Fruit fly (Drosophila melanogaster) whole organism, wandering third instar larva: ENCODE results near the gene Lsd-1.

Experiments
- Abd-B ChIP-seq: fragments of >200 bp; optimal IDR thresholded peaks from 2 replicates; lab custom pipeline; 2017; ENCODE audit warnings: missing biosample characterization, missing genetic modification characterization
- CG32264 ChIP-seq: fragments of 200-800 bp; sonication (Bioruptor generic); optimal IDR thresholded peaks from 2 replicates; lab custom pipeline; 2016; ENCODE audit warnings: missing biosample characterization, missing genetic modification characterization
- CG9705 ChIP-seq: fragments of 200-800 bp; sonication (Bioruptor generic); optimal IDR thresholded peaks from 2 replicates; lab custom pipeline; 2018; ENCODE audit warnings: missing biosample characterization, mild to moderate bottlenecking, missing genetic modification characterization
- CrebA ChIP-seq: fragments of 200-800 bp; sonication (Bioruptor generic); optimal IDR thresholded peaks from 2 replicates; lab custom pipeline; 2016; ENCODE audit warnings: missing biosample characterization, mild to moderate bottlenecking, missing genetic modification characterization, borderline replicate concordance
- GATAd ChIP-seq: sonication (Bioruptor generic); optimal IDR thresholded peaks from 2 replicates; lab custom pipeline; 2016; ENCODE audit warnings: missing biosample characterization, missing genetic modification characterization
- HLH106 ChIP-seq: fragments of 200-800 bp; optimal IDR thresholded peaks from 3 replicates; lab custom pipeline; 2019; ENCODE audit warnings: missing biosample characterization, mild to moderate bottlenecking, missing genetic modification characterization, moderate library complexity
- Hnf4 ChIP-seq: fragments of 200-800 bp; sonication (Bioruptor generic); optimal IDR thresholded peaks from 2 replicates; lab custom pipeline; 2016; ENCODE audit warnings: missing biosample characterization, mild to moderate bottlenecking, missing genetic modification characterization
- Hr78 ChIP-seq: fragments of >200 bp; optimal IDR thresholded peaks from 2 replicates; lab custom pipeline; 2017; ENCODE audit warnings: missing biosample characterization, missing genetic modification characterization
- Hr83 ChIP-seq: fragments of 200-300 bp; sonication (Bioruptor generic); optimal IDR thresholded peaks from 2 replicates; lab custom pipeline; 2016; ENCODE audit warnings: missing biosample characterization, mild to moderate bottlenecking, missing genetic modification characterization, moderate library complexity; ENCODE audit not compliant: poor library complexity, severe bottlenecking
- Jra ChIP-seq: sonication (Bioruptor generic); optimal IDR thresholded peaks from 2 replicates; lab custom pipeline; 2016; ENCODE audit warnings: missing biosample characterization, missing genetic modification characterization
- Myc ChIP-seq: fragments of >200 bp; optimal IDR thresholded peaks from 2 replicates; lab custom pipeline; 2017
- N ChIP-seq: fragments of >200 bp; optimal IDR thresholded peaks from 2 replicates; lab custom pipeline; 2018; ENCODE audit warnings: missing biosample characterization, missing external identifiers, missing genetic modification characterization
- OdsH ChIP-seq: fragments of 200-800 bp; sonication (Bioruptor generic); optimal IDR thresholded peaks from 2 replicates; lab custom pipeline; 2016; ENCODE audit warnings: missing biosample characterization, mild to moderate bottlenecking, missing genetic modification characterization
- Rel ChIP-seq, 2 experiments: fragments of 200-800 bp; sonication (Bioruptor generic) in 1 of 2; optimal IDR thresholded peaks; 2 replicates in 1 of 2; 3 replicates in 1 of 2; lab custom pipeline; 2016 to 2019; ENCODE audit warnings: mild to moderate bottlenecking in 2 of 2, missing biosample characterization in 2 of 2, missing genetic modification characterization in 2 of 2, moderate library complexity in 1 of 2
- Sp1 ChIP-seq: fragments of 200-800 bp; sonication (Bioruptor generic); optimal IDR thresholded peaks from 3 replicates; lab custom pipeline; 2019; ENCODE audit warnings: missing biosample characterization, mild to moderate bottlenecking, missing genetic modification characterization, moderate library complexity
- Vsx2 ChIP-seq: fragments of 200-300, 225-300 bp; sonication (Bioruptor generic); optimal IDR thresholded peaks from 2 replicates; lab custom pipeline; 2018; ENCODE audit warnings: missing biosample characterization, missing genetic modification characterization; ENCODE audit not compliant: partially characterized antibody
- br ChIP-seq: fragments of 200-800 bp; sonication (Bioruptor generic); optimal IDR thresholded peaks from 2 replicates; lab custom pipeline; 2016; ENCODE audit warnings: missing biosample characterization, missing genetic modification characterization
- brk ChIP-seq: fragments of 200-800 bp; sonication (Bioruptor generic); optimal IDR thresholded peaks from 2 replicates; lab custom pipeline; 2016; ENCODE audit warnings: missing biosample characterization, mild to moderate bottlenecking, missing genetic modification characterization
- dl ChIP-seq, 2 experiments: fragments of 175-275, 200-275 bp in 1 of 2; fragments of 200-275 bp in 1 of 2; sonication (Bioruptor generic); optimal IDR thresholded peaks; lab custom pipeline; 2018; ENCODE audit warnings: mild to moderate bottlenecking in 2 of 2, missing biosample characterization in 2 of 2, missing genetic modification characterization in 2 of 2, moderate library complexity in 2 of 2; ENCODE audit not compliant: partially characterized antibody in 2 of 2, insufficient read depth in 1 of 2
- dmrt93B ChIP-seq: fragments of 200-800 bp; sonication (Bioruptor generic); optimal IDR thresholded peaks from 2 replicates; lab custom pipeline; 2018; ENCODE audit warnings: missing biosample characterization, mild to moderate bottlenecking, missing genetic modification characterization
- dsf ChIP-seq: sonication (Bioruptor generic); optimal IDR thresholded peaks from 2 replicates; lab custom pipeline; 2016; ENCODE audit warnings: missing biosample characterization, missing genetic modification characterization, borderline replicate concordance
- ey ChIP-seq: fragments of 200-800 bp; sonication (Bioruptor generic); optimal IDR thresholded peaks from 2 replicates; lab custom pipeline; 2016; ENCODE audit warnings: missing biosample characterization, missing genetic modification characterization
- foxo ChIP-seq, 2 experiments: fragments of 200-800 bp; sonication (Bioruptor generic); optimal IDR thresholded peaks; 2 replicates in 1 of 2; 3 replicates in 1 of 2; lab custom pipeline; 2016 to 2017; ENCODE audit warnings: missing biosample characterization in 2 of 2, missing genetic modification characterization in 2 of 2
- fru ChIP-seq: fragments of 200-800 bp; sonication (Bioruptor generic); optimal IDR thresholded peaks from 3 replicates; lab custom pipeline; 2016; ENCODE audit warnings: missing biosample characterization, mild to moderate bottlenecking, missing genetic modification characterization
- h ChIP-seq: fragments of 200-800 bp; sonication (Bioruptor generic); optimal IDR thresholded peaks from 3 replicates; lab custom pipeline; 2016; ENCODE audit warnings: missing biosample characterization, mild to moderate bottlenecking, missing genetic modification characterization
- jim ChIP-seq: fragments of 175-275, 200-325 bp; sonication (Bioruptor generic); optimal IDR thresholded peaks from 2 replicates; lab custom pipeline; 2016; ENCODE audit warnings: missing biosample characterization, mild to moderate bottlenecking, missing genetic modification characterization
- pan ChIP-seq: fragments of >200 bp; optimal IDR thresholded peaks from 2 replicates; lab custom pipeline; 2017
- psq ChIP-seq: fragments of 200-800 bp; sonication (Bioruptor generic); optimal IDR thresholded peaks from 3 replicates; lab custom pipeline; 2017; ENCODE audit warnings: missing biosample characterization, mild to moderate bottlenecking, missing genetic modification characterization, moderate library complexity
- rgr ChIP-seq: fragments of 200-800 bp; sonication (Bioruptor generic); optimal IDR thresholded peaks from 3 replicates; lab custom pipeline; 2016; ENCODE audit warnings: missing biosample characterization, mild to moderate bottlenecking, missing genetic modification characterization
- sage ChIP-seq: fragments of 200-800 bp; sonication (Bioruptor generic); optimal IDR thresholded peaks from 2 replicates; lab custom pipeline; 2016; ENCODE audit warnings: missing biosample characterization, mild to moderate bottlenecking, missing genetic modification characterization
- sv ChIP-seq: fragments of 200-800 bp; sonication (Bioruptor generic); optimal IDR thresholded peaks from 3 replicates; lab custom pipeline; 2016; ENCODE audit warnings: missing biosample characterization, missing genetic modification characterization
- tai ChIP-seq: sonication (Bioruptor generic); optimal IDR thresholded peaks from 2 replicates; lab custom pipeline; 2016; ENCODE audit warnings: missing biosample characterization, missing genetic modification characterization
- usp ChIP-seq: fragments of >200 bp; optimal IDR thresholded peaks from 2 replicates; lab custom pipeline; 2017; ENCODE audit warnings: missing biosample characterization, missing genetic modification characterization
- woc ChIP-seq: sonication (Bioruptor generic); optimal IDR thresholded peaks from 2 replicates; lab custom pipeline; 2016; ENCODE audit warnings: missing biosample characterization, mild to moderate bottlenecking, missing genetic modification characterization

Lsd-1 gene

dm6 chr3R:23723381-23724034 lies 40.1 kb upstream of the Lsd-1 start (continued):
- no peak for TF ChIP-seq dsf (GFP tag; lab: Kevin White, UChicago)
- no peak for TF ChIP-seq Abd-B
- TF ChIP-seq foxo (GFP tag; optimal IDR thresholded peaks at IDR 0.05; lab: Kevin White, UChicago) = peak in 1 of 2 experiments; percentile 51

dm6 chr3R:23724843-23725506 lies 38.7 kb upstream of the Lsd-1 start:
- peak; percentile 31 for TF ChIP-seq Vsx2
- TF ChIP-seq brk (GFP tag; lab: Kevin White, UChicago) = peak; percentile 42
- no peak for TF ChIP-seq Sp1 (GFP tag; lab: Kevin White, UChicago)
- TF ChIP-seq Rel (GFP tag; optimal IDR thresholded peaks at IDR 0.05; lab: Kevin White, UChicago) = no peak
- TF ChIP-seq Rel (tag; optimal IDR thresholded peaks at IDR 0.05; lab: Kevin White, UChicago) = peak; percentile 42
- no peak for TF ChIP-seq tai (GFP tag; lab: Kevin White, UChicago)
- peak; percentile 80 for TF ChIP-seq CrebA (GFP tag; lab: Kevin White, UChicago)
- TF ChIP-seq br (GFP tag; lab: Kevin White, UChicago) = peak; percentile 55
- TF ChIP-seq h (GFP tag; lab: Kevin White, UChicago) = peak; percentile 12
- TF ChIP-seq sage (GFP tag; lab: Kevin White, UChicago) = peak; percentile 7
- no peak for TF ChIP-seq N (GFP tag; lab: Kevin White, UChicago)

- TF ChIP-seq CG9705 (no peak), jim (GFP tag; lab: Kevin White, UChicago) (no peak), Hnf4 (GFP tag; lab: Kevin White, UChicago) (peak; percentile 0), Hr83 (GFP tag; lab: Kevin White, UChicago) (peak; percentile 21), dsf (GFP tag; lab: Kevin White, UChicago) (no peak), sv (no peak), Rel (GFP tag; optimal IDR thresholded peaks at IDR 0.05; lab: Kevin White, UChicago) (no peak), Rel (tag; optimal IDR thresholded peaks at IDR 0.05; lab: Kevin White, UChicago) (peak; percentile 85), CrebA (GFP tag; lab: Kevin White, UChicago) (peak; percentile 44), HLH106 (no peak), dl (GFP tag; optimal IDR thresholded peaks at IDR 0.05; lab: Kevin White, UChicago; ENCODE audit: insufficient read depth in 1 of 2, partially characterized antibody in 2 of 2) (no peak), Myc (no peak), h (GFP tag; lab: Kevin White, UChicago) (peak; percentile 62), Sp1 (GFP tag; lab: Kevin White, UChicago) (peak; percentile 8), OdsH (GFP tag; lab: Kevin White, UChicago) (peak; percentile 43), br (GFP tag; lab: Kevin White, UChicago) (peak; percentile 42), psq (no peak)
These were observed 37.8 kb upstream of the Lsd-1 start for dm6 chr3R:23725711-23726349.

dm6 chr3R:23726740-23727139 lies 36.9 kb upstream of the Lsd-1 start:
- TF ChIP-seq Abd-B (no peak), woc (GFP tag; lab: Kevin White, UChicago) (peak; percentile 26), CG32264 (GFP tag; lab: Kevin White, UChicago) (peak; percentile 45), Jra (peak; percentile 19), sv (peak; percentile 85), usp (GFP tag; lab: Kevin White, UChicago) (no peak), psq (peak; percentile 58), h (GFP tag; lab: Kevin White, UChicago) (peak; percentile 83), dsf (GFP tag; lab: Kevin White, UChicago) (no peak), fru (peak; percentile 81), GATAd (no peak), pan (lab: Kevin White, UChicago) (no peak), sage (GFP tag; lab: Kevin White, UChicago) (peak; percentile 48), br (GFP tag; lab: Kevin White, UChicago) (peak; percentile 71), brk (GFP tag; lab: Kevin White, UChicago) (peak; percentile 55), CrebA (GFP tag; lab: Kevin White, UChicago) (no peak), ey (peak; percentile 68), Hr78 (GFP tag; lab: Kevin White, UChicago) (no peak), rgr (GFP tag; lab: Kevin White, UChicago) (peak; percentile 82), Rel (GFP tag; optimal IDR thresholded peaks at IDR 0.05; lab: Kevin White, UChicago) (peak; percentile 8), Rel (tag; optimal IDR thresholded peaks at IDR 0.05; lab: Kevin White, UChicago) (no peak), Hnf4 (GFP tag; lab: Kevin White, UChicago) (peak; percentile 55), OdsH (GFP tag; lab: Kevin White, UChicago) (peak; percentile 83), N (GFP tag; lab: Kevin White, UChicago) (no peak), foxo (GFP tag; optimal IDR thresholded peaks at IDR 0.05; lab: Kevin White, UChicago) (peak in 1 of 2 experiments; percentile 82), HLH106 (peak; percentile 54), Hr83 (GFP tag; lab: Kevin White, UChicago) (no peak), dmrt93B (GFP tag; lab: Kevin White, UChicago) (peak; percentile 8), Sp1 (GFP tag; lab: Kevin White, UChicago) (peak; percentile 57)
- TF ChIP-seq, all 38 proteins: peak for 19
